Fruit fly (Drosophila melanogaster) whole organism, embryonic: ENCODE results near the gene Gs2.

Source experiments
- ATbp ChIP-seq: fragments of 200-800 bp; sonication (Bioruptor generic); optimal IDR thresholded peaks from 2 replicates; lab custom pipeline; 2017; ENCODE audit warnings: missing biosample characterization, mild to moderate bottlenecking, missing genetic modification characterization, missing genetic modification reagents
- B-H1 ChIP-seq: fragments of 200-800 bp; sonication (Bioruptor generic); IDR thresholded peaks from 3 replicates; pipeline ENCODE4 v1.3.6; 2022; ENCODE audit warnings: missing biosample characterization, missing genetic modification characterization
- CG10147 ChIP-seq: fragments of 200-800 bp; sonication (Bioruptor generic); optimal IDR thresholded peaks from 2 replicates; lab custom pipeline; 2019; ENCODE audit warnings: missing biosample characterization, mild to moderate bottlenecking, missing genetic modification characterization, moderate library complexity
- CG10321 ChIP-seq: fragments of 200-800 bp; sonication (Bioruptor generic); IDR thresholded peaks from 2 replicates; pipeline ENCODE4 v1.3.6; 2022; ENCODE audit warnings: missing biosample characterization, missing genetic modification characterization
- CG10366 ChIP-seq: fragments of 200-800 bp; sonication (Bioruptor generic); IDR thresholded peaks from 2 replicates; pipeline ENCODE4 v1.3.6; 2022; ENCODE audit warnings: missing biosample characterization, missing genetic modification characterization
- CG11696 ChIP-seq: fragments of 200-800 bp; sonication (Bioruptor generic); IDR thresholded peaks from 2 replicates; pipeline ENCODE4 v1.3.6; 2022; ENCODE audit warnings: missing biosample characterization, missing genetic modification characterization
- CG12769 ChIP-seq: fragments of 200-800 bp; sonication (Bioruptor generic); optimal IDR thresholded peaks from 2 replicates; lab custom pipeline; 2019; ENCODE audit warnings: missing biosample characterization, mild to moderate bottlenecking, missing genetic modification characterization, moderate library complexity
- CG13624 ChIP-seq: fragments of 200-800 bp; sonication (Bioruptor generic); optimal IDR thresholded peaks from 2 replicates; lab custom pipeline; 2016; ENCODE audit warnings: missing biosample characterization, missing genetic modification characterization
- CG13894 ChIP-seq: fragments of 200-800 bp; sonication (Bioruptor generic); optimal IDR thresholded peaks from 3 replicates; lab custom pipeline; 2018; ENCODE audit warnings: missing biosample characterization, mild to moderate bottlenecking, missing genetic modification characterization, moderate library complexity
- CG15073 ChIP-seq: fragments of 200-800 bp; sonication (Bioruptor generic); optimal IDR thresholded peaks from 2 replicates; lab custom pipeline; 2016; ENCODE audit warnings: missing biosample characterization, missing genetic modification characterization
- CG17829 ChIP-seq: fragments of 200-800 bp; optimal IDR thresholded peaks from 2 replicates; lab custom pipeline; 2019; ENCODE audit warnings: missing biosample characterization, mild to moderate bottlenecking, missing genetic modification characterization, moderate library complexity
- CG18619 ChIP-seq: fragments of 200-800 bp; sonication (Bioruptor generic); optimal IDR thresholded peaks from 3 replicates; lab custom pipeline; 2017; ENCODE audit warnings: missing biosample characterization, mild to moderate bottlenecking, missing genetic modification characterization
- CG2120 ChIP-seq: fragments of 200-800 bp; sonication (Bioruptor generic); optimal IDR thresholded peaks from 3 replicates; lab custom pipeline; 2016; ENCODE audit warnings: missing biosample characterization, missing genetic modification characterization
- CG31388 ChIP-seq: fragments of 200-800 bp; sonication (Bioruptor generic); optimal IDR thresholded peaks from 2 replicates; lab custom pipeline; 2016; ENCODE audit warnings: missing biosample characterization, missing genetic modification characterization
- CG32532 ChIP-seq: fragments of 200-800 bp; sonication (Bioruptor generic); IDR thresholded peaks from 2 replicates; pipeline ENCODE4 v1.3.6; 2022; ENCODE audit warnings: missing biosample characterization, missing genetic modification characterization
- CG3281 ChIP-seq: fragments of 200-800 bp; sonication (Bioruptor generic); optimal IDR thresholded peaks from 3 replicates; lab custom pipeline; 2017; ENCODE audit warnings: missing biosample characterization, mild to moderate bottlenecking, missing genetic modification characterization
- CG33557 ChIP-seq: fragments of 200-800 bp; sonication (Bioruptor generic); optimal IDR thresholded peaks from 2 replicates; lab custom pipeline; 2019; ENCODE audit warnings: missing biosample characterization, mild to moderate bottlenecking, missing genetic modification characterization, moderate library complexity
- CG34422 ChIP-seq: fragments of 200-800 bp; sonication (Bioruptor generic); IDR thresholded peaks from 3 replicates; pipeline ENCODE4 v1.3.6; 2022; ENCODE audit warnings: missing biosample characterization, missing genetic modification characterization
- CG3995 ChIP-seq: fragments of 200-800 bp; sonication (Bioruptor generic); optimal IDR thresholded peaks from 3 replicates; lab custom pipeline; 2016; ENCODE audit warnings: missing biosample characterization, missing genetic modification characterization
- CG7556 ChIP-seq: fragments of 200-800 bp; sonication (Bioruptor generic); optimal IDR thresholded peaks from 2 replicates; lab custom pipeline; 2017; ENCODE audit warnings: missing biosample characterization, mild to moderate bottlenecking, missing genetic modification characterization
- CG8290 ChIP-seq, 3 experiments: fragments of 200-800 bp; sonication (Bioruptor generic); optimal IDR thresholded peaks; 2 replicates each; lab custom pipeline; 2016 to 2019; ENCODE audit warnings: missing biosample characterization in 3 of 3, missing genetic modification characterization in 3 of 3, mild to moderate bottlenecking in 2 of 3, moderate library complexity in 1 of 3
- CrebB ChIP-seq: fragments of 200-800 bp; sonication (Bioruptor generic); optimal IDR thresholded peaks from 3 replicates; lab custom pipeline; 2018; ENCODE audit warnings: missing biosample characterization, mild to moderate bottlenecking, missing genetic modification characterization
- Drgx ChIP-seq: fragments of 200-800 bp; sonication (Bioruptor generic); IDR thresholded peaks from 2 replicates; pipeline ENCODE4 v1.3.6; 2022; ENCODE audit warnings: missing biosample characterization, missing genetic modification characterization
- E2f1 ChIP-seq: fragments of 200-800 bp; sonication (Bioruptor generic); IDR thresholded peaks from 2 replicates; pipeline ENCODE4 v1.3.6; 2022; ENCODE audit warnings: missing biosample characterization, missing genetic modification characterization
- Eip74EF ChIP-seq, 2 experiments: fragments of 200-800 bp in 1 of 2; fragments of >200 bp in 1 of 2; sonication (Bioruptor generic) in 1 of 2; optimal IDR thresholded peaks; 2 replicates each; lab custom pipeline; 2017 to 2019; ENCODE audit warnings: missing biosample characterization in 2 of 2, missing genetic modification characterization in 2 of 2, mild to moderate bottlenecking in 1 of 2, moderate library complexity in 1 of 2
- Ets97D ChIP-seq: fragments of 200-800 bp; sonication (Bioruptor generic); optimal IDR thresholded peaks from 3 replicates; lab custom pipeline; 2016; ENCODE audit warnings: missing biosample characterization, missing genetic modification characterization
- H2.0 ChIP-seq: fragments of 200-800 bp; sonication (Bioruptor generic); IDR thresholded peaks from 2 replicates; pipeline ENCODE4 v1.3.6; 2022; ENCODE audit warnings: missing biosample characterization, missing genetic modification characterization
- Jarid2 ChIP-seq: fragments of 200-800 bp; sonication (Bioruptor generic); optimal IDR thresholded peaks from 3 replicates; lab custom pipeline; 2017; ENCODE audit warnings: mild to moderate bottlenecking, missing biosample characterization, missing genetic modification reagents, missing genetic modification characterization
- MESR4 ChIP-seq: fragments of 200-800 bp; sonication (Bioruptor generic); optimal IDR thresholded peaks from 2 replicates; lab custom pipeline; 2018; ENCODE audit warnings: missing biosample characterization, mild to moderate bottlenecking, missing genetic modification characterization, moderate library complexity
- Ptx1 ChIP-seq: fragments of 200-800 bp; sonication (Bioruptor generic); IDR thresholded peaks from 2 replicates; pipeline ENCODE4 v1.3.6; 2022; ENCODE audit warnings: missing biosample characterization, missing genetic modification characterization
- Side ChIP-seq: fragments of 200-800 bp; sonication (Bioruptor generic); optimal IDR thresholded peaks from 2 replicates; lab custom pipeline; 2016; ENCODE audit warnings: missing biosample characterization, missing genetic modification characterization
- chm ChIP-seq: fragments of 200-800 bp; sonication (Bioruptor generic); IDR thresholded peaks from 2 replicates; pipeline ENCODE4 v1.3.6; 2022; ENCODE audit warnings: missing biosample characterization, missing genetic modification characterization
- croc ChIP-seq: fragments of 200-800 bp; sonication (Bioruptor generic); conservative IDR thresholded peaks from 3 replicates; pipeline ENCODE4 v1.3.6; 2022; ENCODE audit warnings: missing biosample characterization, missing genetic modification characterization
- crp ChIP-seq, 2 experiments: fragments of 200-800 bp; sonication (Bioruptor generic); optimal IDR thresholded peaks; 2 replicates in 1 of 2; 3 replicates in 1 of 2; lab custom pipeline; 2017; ENCODE audit warnings: missing biosample characterization in 2 of 2, missing genetic modification characterization in 2 of 2, mild to moderate bottlenecking in 1 of 2, moderate library complexity in 1 of 2
- fd96Cb ChIP-seq: fragments of 200-800 bp; sonication (Bioruptor generic); optimal IDR thresholded peaks from 2 replicates; lab custom pipeline; 2018; ENCODE audit warnings: missing biosample characterization, mild to moderate bottlenecking, missing genetic modification characterization, moderate library complexity
- gce ChIP-seq: fragments of 200-800 bp; sonication (Bioruptor generic); IDR thresholded peaks from 3 replicates; pipeline ENCODE4 v1.3.6; 2022; ENCODE audit warnings: missing biosample characterization, missing genetic modification characterization
- gem ChIP-seq: fragments of 200-800 bp; sonication (Bioruptor generic); optimal IDR thresholded peaks from 2 replicates; lab custom pipeline; 2019; ENCODE audit warnings: missing biosample characterization, mild to moderate bottlenecking, missing genetic modification characterization, moderate library complexity
- her ChIP-seq: fragments of 200-800 bp; sonication (Bioruptor generic); optimal IDR thresholded peaks from 2 replicates; lab custom pipeline; 2016; ENCODE audit warnings: missing biosample characterization, missing genetic modification characterization
- inv ChIP-seq: fragments of 200-800 bp; sonication (Bioruptor generic); IDR thresholded peaks from 2 replicates; pipeline ENCODE4 v1.3.6; 2022; ENCODE audit warnings: missing biosample characterization, missing genetic modification characterization; ENCODE audit not compliant: partially characterized antibody
- lmd ChIP-seq: fragments of 200-800 bp; sonication (Bioruptor generic); IDR thresholded peaks from 2 replicates; pipeline ENCODE4 v1.3.6; 2022; ENCODE audit warnings: missing biosample characterization, missing genetic modification characterization
- oc ChIP-seq: fragments of 200-800 bp; sonication (Bioruptor generic); optimal IDR thresholded peaks from 2 replicates; lab custom pipeline; 2018; ENCODE audit warnings: missing biosample characterization, mild to moderate bottlenecking, missing genetic modification characterization, moderate library complexity
- prd ChIP-seq, 3 experiments: fragments of >200 bp in 2 of 3; fragments of 200-800 bp in 1 of 3; sonication (Bioruptor generic) in 1 of 3; optimal IDR thresholded peaks in 2 of 3; IDR thresholded peaks in 1 of 3; 2 replicates in 2 of 3; 3 replicates in 1 of 3; pipeline versions ENCODE4 v1.3.6 to Lab custom; 2017 to 2022; ENCODE audit warnings: missing biosample characterization in 1 of 3, missing genetic modification characterization in 1 of 3
- scrt ChIP-seq: fragments of 200-800 bp; sonication (Bioruptor generic); optimal IDR thresholded peaks from 2 replicates; lab custom pipeline; 2018; ENCODE audit warnings: missing biosample characterization, mild to moderate bottlenecking, missing genetic modification characterization, moderate library complexity
- sens ChIP-seq: fragments of 200-800 bp; sonication (Bioruptor generic); peaks from one replicate; lab custom pipeline; 2016; ENCODE audit warnings: missing biosample characterization, missing genetic modification characterization
- sens-2 ChIP-seq: fragments of 200-800 bp; sonication (Bioruptor generic); IDR thresholded peaks from 2 replicates; pipeline ENCODE4 v1.3.6; 2022; ENCODE audit warnings: missing biosample characterization, missing genetic modification characterization
- sna ChIP-seq: fragments of 200-800 bp; sonication (Bioruptor generic); IDR thresholded peaks from 2 replicates; pipeline ENCODE4 v1.3.6; 2022; ENCODE audit warnings: missing biosample characterization, missing genetic modification characterization; ENCODE audit not compliant: partially characterized antibody
- sob ChIP-seq: fragments of 200-800 bp; sonication (Bioruptor generic); IDR thresholded peaks from 2 replicates; pipeline ENCODE4 v1.3.6; 2022; ENCODE audit warnings: missing biosample characterization, missing genetic modification characterization
- sug ChIP-seq: fragments of 200-800 bp; optimal IDR thresholded peaks from 2 replicates; lab custom pipeline; 2019; ENCODE audit warnings: missing biosample characterization, mild to moderate bottlenecking, missing genetic modification characterization, moderate library complexity
- wdn ChIP-seq: fragments of 200-800 bp; sonication (Bioruptor generic); IDR thresholded peaks from 2 replicates; pipeline ENCODE4 v1.3.6; 2022; ENCODE audit warnings: missing biosample characterization, missing genetic modification characterization

The Gs2 gene

dm6 chrX:11379139-11379538 is 43.5 kb upstream of the Gs2 start (continued):
- TF ChIP-seq sens (peak; percentile 54), CG34422 (GFP tag; lab: Robert Waterston, UW) (0 out of 3 replicates have a peak, but pooled peaks have one; percentile 42), CG7556 (peak; percentile 33), sna (GFP tag; lab: Robert Waterston, UW) (no peak), CG3995 (no peak), CG10321 (GFP tag; lab: Robert Waterston, UW) (peak; percentile 33; the same call in 1 of the 2 replicates), CG10147 (GFP tag; lab: Kevin White, UChicago) (peak; percentile 43), CG31388 (GFP tag; lab: Kevin White, UChicago) (no peak), CG10366 (GFP tag; lab: Robert Waterston, UW) (peak; percentile 16; the same call in 1 of the 2 replicates), her (GFP tag; lab: Kevin White, UChicago) (no peak), CG3281 (GFP tag; lab: Kevin White, UChicago) (peak; percentile 63), sens-2 (0 out of 2 replicates have a peak, but pooled peaks have one; percentile 15), scrt (GFP tag; lab: Kevin White, UChicago) (peak; percentile 39), CG8290 (GFP tag; optimal IDR thresholded peaks at IDR 0.05; lab: Kevin White, UChicago) (no peak), CG8290 (tag; optimal IDR thresholded peaks at IDR 0.05; lab: Kevin White, UChicago) (peak in 1 of 2 experiments; percentile 76), Jarid2 (GFP tag; lab: Kevin White, UChicago) (no peak), CG15073 (GFP tag; lab: Kevin White, UChicago) (no peak), ATbp (GFP tag; lab: Kevin White, UChicago) (peak; percentile 23), MESR4 (GFP tag; lab: Kevin White, UChicago) (no peak), oc (tag; lab: Kevin White, UChicago) (no peak), gem (tag; lab: Kevin White, UChicago) (peak; percentile 55), gce (GFP tag; lab: Robert Waterston, UW) (0 out of 3 replicates have a peak, but pooled peaks have one; percentile 25), wdn (GFP tag; lab: Robert Waterston, UW) (0 out of 2 replicates have a peak, but pooled peaks have one; percentile 10), CrebB (tag; lab: Kevin White, UChicago) (peak; percentile 21), H2.0 (GFP tag; lab: Robert Waterston, UW) (peak; percentile 54), inv (no peak), Ets97D (GFP tag; lab: Kevin White, UChicago) (no peak), E2f1 (GFP tag; lab: Robert Waterston, UW) (peak; percentile 45), chm (GFP tag; lab: Robert Waterston, UW) (peak; percentile 33; the same call in 1 of the 2 replicates), Eip74EF (GFP tag; optimal IDR thresholded peaks at IDR 0.05; lab: Kevin White, UChicago) (peak in 1 of 2 experiments; percentile 48), CG11696 (peak; percentile 71), CG33557 (GFP tag; lab: Kevin White, UChicago) (no peak), B-H1 (peak; percentile 51; the same call in 2 of the 3 replicates), CG32532 (GFP tag; lab: Robert Waterston, UW) (peak; percentile 57; the same call in 1 of the 2 replicates), CG17829 (tag; lab: Kevin White, UChicago) (peak; percentile 25), Ptx1 (peak; percentile 56), CG13894 (tag; lab: Kevin White, UChicago) (peak; percentile 54), lmd (GFP tag; lab: Robert Waterston, UW) (peak; percentile 57), fd96Cb (tag; lab: Kevin White, UChicago) (peak; percentile 37), Drgx (GFP tag; lab: Robert Waterston, UW) (peak; percentile 23; the same call in 1 of the 2 replicates), crp (GFP tag; optimal IDR thresholded peaks at IDR 0.05; lab: Kevin White, UChicago) (no peak), sob (GFP tag; lab: Robert Waterston, UW) (peak; percentile 61; the same call in 1 of the 2 replicates), CG13624 (peak; percentile 46), CG18619 (GFP tag; lab: Kevin White, UChicago) (peak; percentile 14), Side (GFP tag; lab: Kevin White, UChicago) (no peak), sug (tag; lab: Kevin White, UChicago) (peak; percentile 40), prd (optimal IDR thresholded peaks at IDR 0.05; lab: Kevin White, UChicago) (no peak), prd (GFP tag; IDR thresholded peaks at IDR 0.05; lab: Robert Waterston, UW) (peak; percentile 55), croc (GFP tag; lab: Robert Waterston, UW) (no peak; the same call in 2 of the 3 replicates), CG2120 (GFP tag; lab: Kevin White, UChicago) (peak; percentile 39), CG12769 (tag; lab: Kevin White, UChicago) (peak; percentile 80)
